Worm (Caenorhabditis elegans): ENCODE measurements around the gene F09F7.5.

ce11 chrIII:5506023-5506597 lies 40.7 kb upstream of the F09F7.5 start:
- no peak for TF ChIP-seq hmbx-1 (tag; optimal IDR thresholded peaks at IDR 0.05)
- TF ChIP-seq hnd-1 (tag; optimal IDR thresholded peaks at IDR 0.05) = no peak
- no peak for TF ChIP-seq ets-7 (tag; optimal IDR thresholded peaks at IDR 0.05)
- TF ChIP-seq ama-1 (optimal IDR thresholded peaks at IDR 0.05) = no peak
- TF ChIP-seq F13C5.2 (tag; optimal IDR thresholded peaks at IDR 0.05) = no peak
- TF ChIP-seq flt-1 (GFP tag; IDR thresholded peaks at IDR 0.05) = no peak

All from whole organism, early embryonic.